Worm (Caenorhabditis elegans): ENCODE data around the gene plk-3.

DNA sequence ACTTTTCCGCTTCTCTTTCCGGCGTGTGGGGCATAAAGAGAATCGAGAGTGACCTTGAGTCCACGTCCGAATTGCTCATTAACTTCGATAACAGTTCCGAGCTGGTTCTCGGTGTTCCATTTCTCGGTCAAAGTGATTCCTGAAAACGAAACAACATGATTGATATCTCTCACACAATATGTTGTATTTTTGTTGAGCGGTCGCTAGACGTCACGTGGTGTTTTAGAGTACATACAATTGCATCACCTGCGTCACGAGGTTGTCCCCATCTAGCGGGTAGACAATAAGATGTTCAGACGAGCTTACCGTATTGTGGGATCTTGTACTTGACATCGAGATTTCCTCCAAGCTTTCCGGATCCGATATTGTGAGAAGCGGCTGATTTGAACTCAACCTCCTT is 34.3 kb upstream of the plk-3 start:
- TF ChIP-seq ceh-24 (tag; optimal IDR thresholded peaks at IDR 0.05) (no peak), odd-2 (tag; optimal IDR thresholded peaks at IDR 0.05) (no peak), hlh-6 (tag; optimal IDR thresholded peaks at IDR 0.05) (no peak), elt-4 (tag; optimal IDR thresholded peaks at IDR 0.05) (no peak), sox-4 (tag; optimal IDR thresholded peaks at IDR 0.05) (no peak), nhr-11 (tag; optimal IDR thresholded peaks at IDR 0.05) (no peak), sdc-2 (tag; optimal IDR thresholded peaks at IDR 0.05) (no peak), pqm-1 (tag; optimal IDR thresholded peaks at IDR 0.05) (no peak), pha-4 (tag; optimal IDR thresholded peaks at IDR 0.05) (no peak)

Data from whole organism, late embryonic.